Fruit fly (Drosophila melanogaster): ENCODE data around the gene Prosalpha6T.
A peak's percentile ranks its signal among the peaks of the same experiment; 100 is the strongest.

- no peak for TF ChIP-seq topi (GFP tag; optimal IDR thresholded peaks at IDR 0.05)
- TF ChIP-seq CG31627 (GFP tag; optimal IDR thresholded peaks at IDR 0.05), result no peak
- TF ChIP-seq ss (GFP tag; optimal IDR thresholded peaks at IDR 0.05), result peak in 1 of 2 experiments; percentile 7
- TF ChIP-seq CG8119 (GFP tag; IDR thresholded peaks at IDR 0.05), result 0 out of 3 replicates have a peak, but pooled peaks have one; percentile 24
These were observed 19.3 kb downstream of the Prosalpha6T start for dm6 chr2L:13251167-13251566.

All from whole organism, prepupa.